Worm (Caenorhabditis elegans): Measurements from ENCODE around the gene M01F1.4.

M01F1.4 gene

ce11 chrIII:3460061-3460460 lies 49.8 kb downstream of the M01F1.4 start, which contains the start of gene C34C12.8 (continued):
- TF ChIP-seq nhr-90 (tag; optimal IDR thresholded peaks at IDR 0.05) (no peak), athp-1 (tag; optimal IDR thresholded peaks at IDR 0.05) (peak; percentile 93), unc-62 (GFP tag; optimal IDR thresholded peaks at IDR 0.05) (peak; percentile 30), ceh-79 (tag; optimal IDR thresholded peaks at IDR 0.05) (peak; percentile 8), ztf-26 (tag; optimal IDR thresholded peaks at IDR 0.05) (peak; percentile 90), tlf-1 (GFP tag; optimal IDR thresholded peaks at IDR 0.05) (peak; percentile 95), ztf-28 (GFP tag; IDR thresholded peaks at IDR 0.05) (peak; percentile 84), ztf-22 (GFP tag; optimal IDR thresholded peaks at IDR 0.05) (peak; percentile 11), dox-1 (GFP tag; IDR thresholded peaks at IDR 0.05) (peak; percentile 96), snpc-3.4 (tag; optimal IDR thresholded peaks at IDR 0.05) (peak; percentile 92), sea-2 (GFP tag; IDR thresholded peaks at IDR 0.05) (no peak), zim-3 (tag; optimal IDR thresholded peaks at IDR 0.05) (no peak), ztf-3 (GFP tag; optimal IDR thresholded peaks at IDR 0.05) (peak; percentile 28), ceh-91 (GFP tag; IDR thresholded peaks at IDR 0.05) (peak; percentile 83), madf-10 (tag; optimal IDR thresholded peaks at IDR 0.05) (peak; percentile 70), bed-2 (GFP tag; IDR thresholded peaks at IDR 0.05) (no peak), xnd-1 (tag; optimal IDR thresholded peaks at IDR 0.05) (peak; percentile 84), F33H1.4 (GFP tag; IDR thresholded peaks at IDR 0.05) (peak; percentile 89), bed-1 (GFP tag; IDR thresholded peaks at IDR 0.05) (no peak), mxl-1 (tag; optimal IDR thresholded peaks at IDR 0.05) (no peak), ZK185.1 (tag; optimal IDR thresholded peaks at IDR 0.05; ENCODE audit: poor library complexity, severe bottlenecking) (peak; percentile 89), snpc-4 (GFP tag; optimal IDR thresholded peaks at IDR 0.05) (peak; percentile 61), snpc-4 (tag; optimal IDR thresholded peaks at IDR 0.05) (peak; percentile 55 to 85 (median 75)), attf-5 (GFP tag; optimal IDR thresholded peaks at IDR 0.05) (peak; percentile 90), nhr-120 (GFP tag; IDR thresholded peaks at IDR 0.05) (no peak), mcd-1 (GFP tag; IDR thresholded peaks at IDR 0.05) (peak; percentile 99), nhr-179 (tag; optimal IDR thresholded peaks at IDR 0.05) (no peak), egrh-3 (GFP tag; IDR thresholded peaks at IDR 0.05) (no peak), B0336.3 (GFP tag; IDR thresholded peaks at IDR 0.05) (peak; percentile 97), attf-3 (GFP tag; conservative IDR thresholded peaks at IDR 0.05) (peak; percentile 45; the same call in 1 of the 2 replicates), repo-1 (tag; optimal IDR thresholded peaks at IDR 0.05) (peak; percentile 94), sptf-2 (GFP tag; optimal IDR thresholded peaks at IDR 0.05) (no peak), tbx-9 (tag; optimal IDR thresholded peaks at IDR 0.05; ENCODE audit: borderline replicate concordance) (no peak), Y53F4B.3 (GFP tag; IDR thresholded peaks at IDR 0.05) (0 out of 2 replicates have a peak, but pooled peaks have one; percentile 11), K12H6.12 (tag; optimal IDR thresholded peaks at IDR 0.05) (peak; percentile 63), nfya-2 (GFP tag; IDR thresholded peaks at IDR 0.05) (no peak), cebp-2 (GFP tag; IDR thresholded peaks at IDR 0.05) (peak; percentile 76; the same call in 1 of the 2 replicates), madf-3 (GFP tag; IDR thresholded peaks at IDR 0.05) (peak; percentile 96), zfh-2 (GFP tag; conservative IDR thresholded peaks at IDR 0.05) (peak; percentile 50; the same call in 1 of the 2 replicates), F52B5.7 (tag; optimal IDR thresholded peaks at IDR 0.05) (peak; percentile 23), egl-18 (GFP tag; IDR thresholded peaks at IDR 0.05) (peak; percentile 80; the same call in 1 of the 2 replicates), C06A6.2 (GFP tag; conservative IDR thresholded peaks at IDR 0.05) (peak; percentile 84), lin-35 (GFP tag; optimal IDR thresholded peaks at IDR 0.05) (peak in 2 of 3 experiments; percentile 91 to 95), ccch-3 (GFP tag; optimal IDR thresholded peaks at IDR 0.05) (no peak), Y67H2A.10 (GFP tag; conservative IDR thresholded peaks at IDR 0.05) (peak; percentile 25; the same call in 1 of the 2 replicates), dpff-1 (tag; optimal IDR thresholded peaks at IDR 0.05) (no peak), dpl-1 (GFP tag; optimal IDR thresholded peaks at IDR 0.05) (peak; percentile 89), cebp-1 (GFP tag; IDR thresholded peaks at IDR 0.05) (peak; percentile 33; the same call in 1 of the 2 replicates), cebp-1 (tag; optimal IDR thresholded peaks at IDR 0.05) (peak; percentile 94), F22D6.2 (tag; optimal IDR thresholded peaks at IDR 0.05) (peak; percentile 82)
